Fruit fly (Drosophila melanogaster) whole organism, adult: ENCODE results near the gene Bcs1.

Experiments used
- CG11617 ChIP-seq: fragments of 200-800 bp; sonication (Bioruptor generic); optimal IDR thresholded peaks from 2 replicates; lab custom pipeline; 2017; ENCODE audit warnings: mild to moderate bottlenecking, missing biosample characterization, missing genetic modification reagents, missing genetic modification characterization
- CG12768 ChIP-seq: fragments of 200-800 bp; sonication (Bioruptor generic); optimal IDR thresholded peaks from 2 replicates; lab custom pipeline; 2017; ENCODE audit warnings: missing biosample characterization, missing genetic modification characterization, mild to moderate bottlenecking, moderate library complexity, missing genetic modification reagents
- CG14711 ChIP-seq: fragments of 200-800 bp; sonication (Bioruptor generic); optimal IDR thresholded peaks from 2 replicates; lab custom pipeline; 2018; ENCODE audit warnings: missing biosample characterization, mild to moderate bottlenecking, missing genetic modification characterization, moderate library complexity
- CG7045 ChIP-seq: fragments of 200-800 bp; sonication (Bioruptor generic); optimal IDR thresholded peaks from 2 replicates; lab custom pipeline; 2017; ENCODE audit warnings: missing biosample characterization, mild to moderate bottlenecking, missing genetic modification characterization
- Clk ChIP-seq: fragments of 200-800 bp; sonication (Bioruptor generic); optimal IDR thresholded peaks from 2 replicates; lab custom pipeline; 2017; ENCODE audit warnings: missing biosample characterization, missing genetic modification characterization
- Crg-1 ChIP-seq: fragments of 200-800 bp; sonication (Bioruptor generic); optimal IDR thresholded peaks from 2 replicates; lab custom pipeline; 2016; ENCODE audit warnings: missing biosample characterization, missing genetic modification characterization
- Mnt ChIP-seq: fragments of 200-800 bp; sonication (Bioruptor generic); optimal IDR thresholded peaks from 2 replicates; lab custom pipeline; 2016; ENCODE audit warnings: missing biosample characterization, mild to moderate bottlenecking, missing genetic modification characterization
- cic ChIP-seq: fragments of 200-800 bp; sonication (Bioruptor generic); optimal IDR thresholded peaks from 2 replicates; lab custom pipeline; 2017; ENCODE audit warnings: missing biosample characterization, mild to moderate bottlenecking, missing genetic modification characterization, moderate library complexity
- kay ChIP-seq: fragments of 200-800 bp; sonication (Bioruptor generic); peaks from one replicate; lab custom pipeline; 2016; ENCODE audit warnings: missing biosample characterization, missing genetic modification characterization, borderline replicate concordance
- pad ChIP-seq: fragments of 200-800 bp; sonication (Bioruptor generic); optimal IDR thresholded peaks from 3 replicates; lab custom pipeline; 2017; ENCODE audit warnings: missing biosample characterization, missing genetic modification characterization, mild to moderate bottlenecking, moderate library complexity, missing genetic modification reagents
- tj ChIP-seq: fragments of 200-800 bp; sonication (Bioruptor generic); optimal IDR thresholded peaks from 3 replicates; lab custom pipeline; 2017; ENCODE audit warnings: missing biosample characterization, mild to moderate bottlenecking, missing genetic modification characterization, moderate library complexity
- toe ChIP-seq: fragments of 200-800 bp; sonication (Bioruptor generic); optimal IDR thresholded peaks from 2 replicates; lab custom pipeline; 2016; ENCODE audit warnings: missing biosample characterization, missing genetic modification characterization

DNA sequence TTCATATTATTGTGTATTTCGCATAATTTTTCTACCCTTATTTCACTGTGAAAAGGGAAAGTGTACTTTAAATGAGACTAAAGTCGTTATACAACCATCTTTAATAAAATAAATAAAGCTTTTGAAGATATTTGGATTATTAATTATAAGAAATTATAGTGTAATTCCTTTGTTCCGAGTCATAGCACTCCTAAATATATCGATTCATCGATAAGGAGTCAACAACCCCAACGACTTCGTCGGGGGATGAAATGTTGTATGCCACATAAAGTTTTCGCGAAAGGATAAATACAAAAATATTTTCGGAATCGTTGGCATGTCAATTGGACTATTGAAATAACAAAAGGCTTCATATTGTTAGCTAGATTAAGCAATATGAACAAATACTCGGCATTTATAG is 29.1 kb downstream of the Bcs1 start, which contains the start of gene Ror:
- TF ChIP-seq Mnt (GFP tag; lab: Kevin White, UChicago) = no peak
- no peak for TF ChIP-seq CG14711 (tag; lab: Kevin White, UChicago)
- TF ChIP-seq Clk (GFP tag; lab: Kevin White, UChicago) = no peak
- TF ChIP-seq pad = no peak
- TF ChIP-seq kay (GFP tag; lab: Kevin White, UChicago) = no peak
- no peak for TF ChIP-seq CG12768 (GFP tag; lab: Kevin White, UChicago)
- TF ChIP-seq CG11617 (GFP tag; lab: Kevin White, UChicago) = no peak
- TF ChIP-seq tj (GFP tag; lab: Kevin White, UChicago) = no peak
- no peak for TF ChIP-seq cic (GFP tag; lab: Kevin White, UChicago)
- TF ChIP-seq Crg-1 (GFP tag; lab: Kevin White, UChicago) = no peak
- TF ChIP-seq toe (GFP tag; lab: Kevin White, UChicago) = no peak
- TF ChIP-seq CG7045 (GFP tag; lab: Kevin White, UChicago) = no peak
